Worm (Caenorhabditis elegans) whole organism, L2 larva: ENCODE data around the gene ZK154.1.
A peak's percentile ranks its signal among the peaks of the same experiment; 100 is the strongest.

Experiments
- C34F6.9 ChIP-seq: fragments of 150-350 bp; optimal IDR thresholded peaks from 2 replicates; lab custom pipeline; 2014; ENCODE audit warnings: missing biosample characterization, missing genetic modification characterization
- F13H6.1 ChIP-seq: sonication (generic microtip); optimal IDR thresholded peaks from 2 replicates; lab custom pipeline; 2016; ENCODE audit warnings: missing genetic modification characterization, missing compliant biosample characterization
- ZK546.5 ChIP-seq: sonication (generic microtip); optimal IDR thresholded peaks from 2 replicates; lab custom pipeline; 2017; ENCODE audit warnings: missing biosample characterization, missing genetic modification characterization
- aly-2 ChIP-seq: fragments of 150-350 bp; optimal IDR thresholded peaks from 2 replicates; lab custom pipeline; 2014; ENCODE audit warnings: missing biosample characterization, missing genetic modification characterization
- blmp-1 ChIP-seq: sonication (generic microtip); optimal IDR thresholded peaks from 2 replicates; lab custom pipeline; 2017; ENCODE audit warnings: missing genetic modification characterization, mild to moderate bottlenecking, missing compliant biosample characterization, antibody characterized with exemption, moderate library complexity; ENCODE audit not compliant: insufficient read depth
- ceh-16 ChIP-seq: fragments of 150-350 bp; optimal IDR thresholded peaks from 2 replicates; lab custom pipeline; 2014; ENCODE audit warnings: missing biosample characterization, missing genetic modification characterization
- ceh-82 ChIP-seq: fragments of 150-350 bp; optimal IDR thresholded peaks from 2 replicates; lab custom pipeline; 2014; ENCODE audit warnings: missing biosample characterization, missing genetic modification characterization
- crh-2 ChIP-seq: sonication (generic microtip); optimal IDR thresholded peaks from 2 replicates; lab custom pipeline; 2017; ENCODE audit warnings: missing biosample characterization, missing genetic modification characterization
- egl-27 ChIP-seq: sonication (generic microtip); optimal IDR thresholded peaks from 3 replicates; lab custom pipeline; 2017; ENCODE audit warnings: missing biosample characterization, missing genetic modification reagents, missing genetic modification characterization
- elt-1 ChIP-seq: fragments of 150-350 bp; optimal IDR thresholded peaks from 2 replicates; lab custom pipeline; 2014; ENCODE audit warnings: missing biosample characterization, missing genetic modification characterization
- elt-3 ChIP-seq: sonication (generic microtip); optimal IDR thresholded peaks from 2 replicates; lab custom pipeline; 2017; ENCODE audit warnings: missing biosample characterization, missing genetic modification characterization
- fos-1 ChIP-seq: fragments of 150-350 bp; optimal IDR thresholded peaks from 2 replicates; lab custom pipeline; 2014; ENCODE audit warnings: missing biosample characterization, missing genetic modification characterization
- gmeb-1 ChIP-seq: fragments of 150-350 bp; optimal IDR thresholded peaks from 2 replicates; lab custom pipeline; 2014; ENCODE audit warnings: missing biosample characterization, missing genetic modification characterization
- lin-13 ChIP-seq: fragments of 150-350 bp; optimal IDR thresholded peaks from 2 replicates; lab custom pipeline; 2014; ENCODE audit warnings: missing biosample characterization, missing genetic modification reagents, missing genetic modification characterization
- lsy-2 ChIP-seq, 2 experiments: fragments of 150-350 bp in 1 of 2; sonication (generic microtip) in 1 of 2; optimal IDR thresholded peaks; 2 replicates each; lab custom pipeline; 2014 to 2017; ENCODE audit warnings: missing biosample characterization in 2 of 2, missing genetic modification characterization in 2 of 2
- mab-5 ChIP-seq: fragments of 150-350 bp; optimal IDR thresholded peaks from 2 replicates; lab custom pipeline; 2014; ENCODE audit warnings: missing biosample characterization, missing genetic modification characterization
- mbf-1 ChIP-seq: sonication (generic microtip); optimal IDR thresholded peaks from 2 replicates; lab custom pipeline; 2017; ENCODE audit warnings: missing biosample characterization, missing genetic modification characterization
- mdl-1 ChIP-seq, 2 experiments: fragments of 150-350 bp in 1 of 2; sonication (generic microtip) in 1 of 2; optimal IDR thresholded peaks; 2 replicates each; lab custom pipeline; 2017; ENCODE audit warnings: missing biosample characterization in 2 of 2, missing genetic modification characterization in 2 of 2
- nhr-11 ChIP-seq: fragments of 150-350 bp; optimal IDR thresholded peaks from 2 replicates; lab custom pipeline; 2014; ENCODE audit warnings: missing biosample characterization, missing genetic modification characterization
- nhr-12 ChIP-seq: fragments of 150-350 bp; optimal IDR thresholded peaks from 2 replicates; lab custom pipeline; 2014; ENCODE audit warnings: missing biosample characterization, missing genetic modification characterization
- nhr-129 ChIP-seq: fragments of 150-350 bp; optimal IDR thresholded peaks from 2 replicates; lab custom pipeline; 2014; ENCODE audit warnings: missing biosample characterization, missing genetic modification characterization
- nhr-21 ChIP-seq: fragments of 150-350 bp; optimal IDR thresholded peaks from 2 replicates; lab custom pipeline; 2014; ENCODE audit warnings: missing biosample characterization, missing genetic modification characterization
- nhr-23 ChIP-seq: fragments of 150-350 bp; optimal IDR thresholded peaks from 2 replicates; lab custom pipeline; 2014; ENCODE audit warnings: missing biosample characterization, missing genetic modification reagents, missing genetic modification characterization
- nhr-237 ChIP-seq: fragments of 150-350 bp; optimal IDR thresholded peaks from 2 replicates; lab custom pipeline; 2014; ENCODE audit warnings: missing biosample characterization, missing genetic modification characterization
- nhr-25 ChIP-seq: fragments of 150-350 bp; sonication (generic microtip); optimal IDR thresholded peaks from 3 replicates; lab custom pipeline; 2014; ENCODE audit warnings: missing biosample characterization, missing genetic modification characterization
- nhr-6 ChIP-seq: fragments of 150-350 bp; optimal IDR thresholded peaks from 2 replicates; lab custom pipeline; 2014; ENCODE audit warnings: missing biosample characterization, missing genetic modification characterization
- nhr-77 ChIP-seq: fragments of 150-350 bp; optimal IDR thresholded peaks from 2 replicates; lab custom pipeline; 2014; ENCODE audit warnings: missing biosample characterization, missing genetic modification characterization
- sem-4 ChIP-seq: fragments of 150-350 bp; optimal IDR thresholded peaks from 2 replicates; lab custom pipeline; 2014; ENCODE audit warnings: missing biosample characterization, missing genetic modification reagents, missing genetic modification characterization
- skn-1 ChIP-seq: sonication (generic microtip); optimal IDR thresholded peaks from 2 replicates; lab custom pipeline; 2017; ENCODE audit warnings: missing biosample characterization, missing genetic modification characterization
- sma-3 ChIP-seq: sonication (generic microtip); optimal IDR thresholded peaks from 2 replicates; lab custom pipeline; 2016; ENCODE audit warnings: missing genetic modification reagents, missing genetic modification characterization, missing compliant biosample characterization
- sma-9 ChIP-seq, 2 experiments: fragments of 150-350 bp in 1 of 2; sonication (generic microtip) in 1 of 2; optimal IDR thresholded peaks; 2 replicates each; lab custom pipeline; 2014 to 2016; ENCODE audit warnings: missing genetic modification characterization in 2 of 2, mild to moderate bottlenecking in 1 of 2, missing biosample characterization in 1 of 2, missing compliant biosample characterization in 1 of 2, missing genetic modification reagents in 1 of 2, moderate library complexity in 1 of 2
- snpc-4 ChIP-seq: fragments of 150-350 bp; optimal IDR thresholded peaks from 2 replicates; lab custom pipeline; 2014; ENCODE audit warnings: missing biosample characterization, missing genetic modification characterization
- unc-39 ChIP-seq: fragments of 150-350 bp; optimal IDR thresholded peaks from 2 replicates; lab custom pipeline; 2014; ENCODE audit warnings: missing biosample characterization, missing genetic modification characterization
- unc-55 ChIP-seq: fragments of 150-350 bp; sonication (generic microtip); optimal IDR thresholded peaks from 3 replicates; lab custom pipeline; 2014; ENCODE audit warnings: missing biosample characterization, missing genetic modification reagents, missing genetic modification characterization
- unc-62 ChIP-seq: fragments of 150-350 bp; optimal IDR thresholded peaks from 2 replicates; lab custom pipeline; 2014; ENCODE audit warnings: missing biosample characterization, missing genetic modification reagents, missing genetic modification characterization
- zag-1 ChIP-seq: fragments of 150-350 bp; optimal IDR thresholded peaks from 2 replicates; lab custom pipeline; 2014; ENCODE audit warnings: missing biosample characterization, missing genetic modification characterization
- ztf-11 ChIP-seq: sonication (generic microtip); optimal IDR thresholded peaks from 2 replicates; lab custom pipeline; 2017; ENCODE audit warnings: missing biosample characterization, missing genetic modification characterization
- ztf-4 ChIP-seq: fragments of 150-350 bp; optimal IDR thresholded peaks from 2 replicates; lab custom pipeline; 2014; ENCODE audit warnings: missing biosample characterization, missing genetic modification characterization

ZK154.1 gene

ce11 chrX:7809352-7810196 is 30.2 kb downstream of the ZK154.1 start:
- no peak for TF ChIP-seq nhr-21 (tag; lab: Kevin White, UChicago)
- TF ChIP-seq zag-1 (tag; lab: Kevin White, UChicago): peak; percentile 35
- no peak for TF ChIP-seq nhr-237
- no peak for TF ChIP-seq nhr-23 (tag; lab: Kevin White, UChicago)
- peak; percentile 29 for TF ChIP-seq sem-4 (tag; lab: Kevin White, UChicago)
- peak; percentile 32 for TF ChIP-seq ceh-16 (tag; lab: Kevin White, UChicago)
- TF ChIP-seq lsy-2 (tag; optimal IDR thresholded peaks at IDR 0.05; lab: Kevin White, UChicago): peak; percentile 15 to 66
- TF ChIP-seq nhr-6 (tag; lab: Kevin White, UChicago): peak; percentile 70
- TF ChIP-seq fos-1 (tag; lab: Kevin White, UChicago): peak; percentile 40
- no peak for TF ChIP-seq mbf-1
- peak; percentile 79 for TF ChIP-seq C34F6.9 (tag; lab: Kevin White, UChicago)
- TF ChIP-seq ztf-4 (tag; lab: Kevin White, UChicago): peak; percentile 42
- TF ChIP-seq nhr-12: no peak
- peak; percentile 48 for TF ChIP-seq sma-9 (GFP tag; optimal IDR thresholded peaks at IDR 0.05; lab: Kevin White, UChicago)
- no peak for TF ChIP-seq sma-9 (tag; optimal IDR thresholded peaks at IDR 0.05; lab: Kevin White, UChicago)
- TF ChIP-seq aly-2 (tag; lab: Kevin White, UChicago): no peak
- TF ChIP-seq egl-27 (tag; lab: Kevin White, UChicago): peak; percentile 12
- peak in 1 of 2 experiments; percentile 23 for TF ChIP-seq mdl-1 (tag; optimal IDR thresholded peaks at IDR 0.05; lab: Kevin White, UChicago)
- peak; percentile 2 for TF ChIP-seq sma-3 (GFP tag; lab: Kevin White, UChicago)
- peak; percentile 64 for TF ChIP-seq nhr-25 (tag; lab: Kevin White, UChicago)
- TF ChIP-seq ZK546.5 (tag; lab: Kevin White, UChicago): no peak
- peak; percentile 76 for TF ChIP-seq crh-2 (tag; lab: Kevin White, UChicago)
- peak; percentile 59 for TF ChIP-seq blmp-1
- TF ChIP-seq nhr-129 (tag; lab: Kevin White, UChicago): peak; percentile 92
- no peak for TF ChIP-seq ztf-11 (tag; lab: Kevin White, UChicago)
- peak; percentile 75 for TF ChIP-seq F13H6.1 (tag; lab: Kevin White, UChicago)
- TF ChIP-seq unc-55 (GFP tag; lab: Kevin White, UChicago): peak; percentile 22
- TF ChIP-seq snpc-4 (tag; lab: Kevin White, UChicago): no peak
- no peak for TF ChIP-seq ceh-82 (tag; lab: Kevin White, UChicago)

ce11 chrX:7810991-7811390 is 31.6 kb downstream of the ZK154.1 start:
- TF ChIP-seq lsy-2 (tag; optimal IDR thresholded peaks at IDR 0.05; lab: Kevin White, UChicago): peak in 1 of 2 experiments; percentile 33
- TF ChIP-seq sma-9 (GFP tag; optimal IDR thresholded peaks at IDR 0.05; lab: Kevin White, UChicago): peak; percentile 69
- TF ChIP-seq sma-9 (tag; optimal IDR thresholded peaks at IDR 0.05; lab: Kevin White, UChicago): no peak
- peak; percentile 9 for TF ChIP-seq nhr-129 (tag; lab: Kevin White, UChicago)
- TF ChIP-seq C34F6.9 (tag; lab: Kevin White, UChicago): peak; percentile 25
- no peak for TF ChIP-seq sem-4 (tag; lab: Kevin White, UChicago)
- no peak for TF ChIP-seq nhr-11 (tag; lab: Kevin White, UChicago)
- TF ChIP-seq nhr-21 (tag; lab: Kevin White, UChicago): peak; percentile 41
- no peak for TF ChIP-seq elt-1 (tag; lab: Kevin White, UChicago)
- TF ChIP-seq nhr-6 (tag; lab: Kevin White, UChicago): peak; percentile 34
- TF ChIP-seq lin-13 (GFP tag; lab: Kevin White, UChicago): peak; percentile 30
- peak; percentile 22 for TF ChIP-seq unc-55 (GFP tag; lab: Kevin White, UChicago)
- no peak for TF ChIP-seq zag-1 (tag; lab: Kevin White, UChicago)
- TF ChIP-seq crh-2 (tag; lab: Kevin White, UChicago): peak; percentile 46

ce11 chrX:7814747-7815146 is 35.4 kb downstream of the ZK154.1 start:
- TF ChIP-seq lin-13 (GFP tag; lab: Kevin White, UChicago) (no peak), elt-1 (tag; lab: Kevin White, UChicago) (no peak), ztf-11 (tag; lab: Kevin White, UChicago) (no peak), nhr-21 (tag; lab: Kevin White, UChicago) (peak; percentile 25), sma-3 (GFP tag; lab: Kevin White, UChicago) (peak; percentile 67), gmeb-1 (tag; lab: Kevin White, UChicago) (peak; percentile 48), nhr-6 (tag; lab: Kevin White, UChicago) (no peak), unc-55 (GFP tag; lab: Kevin White, UChicago) (peak; percentile 35), sem-4 (tag; lab: Kevin White, UChicago) (no peak), mab-5 (tag; lab: Kevin White, UChicago) (no peak), sma-9 (GFP tag; optimal IDR thresholded peaks at IDR 0.05; lab: Kevin White, UChicago) (peak; percentile 75), sma-9 (tag; optimal IDR thresholded peaks at IDR 0.05; lab: Kevin White, UChicago) (no peak), nhr-129 (tag; lab: Kevin White, UChicago) (peak; percentile 47), fos-1 (tag; lab: Kevin White, UChicago) (peak; percentile 72), unc-39 (no peak), lsy-2 (tag; optimal IDR thresholded peaks at IDR 0.05; lab: Kevin White, UChicago) (peak in 1 of 2 experiments; percentile 10), nhr-77 (tag; lab: Kevin White, UChicago) (no peak), unc-62 (GFP tag; lab: Kevin White, UChicago) (no peak), egl-27 (tag; lab: Kevin White, UChicago) (peak; percentile 3), aly-2 (tag; lab: Kevin White, UChicago) (no peak), F13H6.1 (tag; lab: Kevin White, UChicago) (peak; percentile 37), nhr-25 (tag; lab: Kevin White, UChicago) (peak; percentile 65), ztf-4 (tag; lab: Kevin White, UChicago) (peak; percentile 15), blmp-1 (peak; percentile 68), mbf-1 (no peak), skn-1 (no peak), snpc-4 (tag; lab: Kevin White, UChicago) (no peak), crh-2 (tag; lab: Kevin White, UChicago) (peak; percentile 46), mdl-1 (tag; optimal IDR thresholded peaks at IDR 0.05; lab: Kevin White, UChicago) (no peak), C34F6.9 (tag; lab: Kevin White, UChicago) (peak; percentile 39), elt-3 (tag; lab: Kevin White, UChicago) (no peak)
